Worm (Caenorhabditis elegans) whole organism, midembryonic: Measurements from ENCODE around the gene cam-1.

Experiments
- T22C8.4 ChIP-seq: fragments of 200-800 bp; sonication (Bioruptor generic); IDR thresholded peaks from 2 replicates; pipeline ENCODE4 v1.3.6; 2022; ENCODE audit warnings: missing genetic modification characterization, missing compliant biosample characterization
- cog-1 ChIP-seq: sonication (generic microtip); optimal IDR thresholded peaks from 2 replicates; lab custom pipeline; 2016; ENCODE audit warnings: missing genetic modification characterization, missing compliant biosample characterization
- flt-1 ChIP-seq: fragments of 200-800 bp; sonication (Bioruptor generic); IDR thresholded peaks from 2 replicates; pipeline ENCODE4 v1.3.6; 2022; ENCODE audit warnings: missing genetic modification characterization, missing compliant biosample characterization
- klf-2 ChIP-seq: fragments of 200-800 bp; sonication (Bioruptor generic); conservative IDR thresholded peaks from 2 replicates; pipeline ENCODE4 v1.3.6; 2022; ENCODE audit warnings: missing genetic modification reagents, missing genetic modification characterization, missing compliant biosample characterization
- med-1 ChIP-seq: sonication (generic microtip); optimal IDR thresholded peaks from 2 replicates; lab custom pipeline; 2017; ENCODE audit warnings: missing genetic modification characterization, mild to moderate bottlenecking, missing compliant biosample characterization, antibody characterized with exemption, missing genetic modification reagents; ENCODE audit not compliant: insufficient read depth
- ref-1 ChIP-seq: fragments of 200-800 bp; sonication (Bioruptor generic); conservative IDR thresholded peaks from 2 replicates; pipeline ENCODE4 v1.3.6; 2022; ENCODE audit warnings: missing genetic modification reagents, missing genetic modification characterization, missing compliant biosample characterization
- tab-1 ChIP-seq: fragments of 200-800 bp; sonication (Bioruptor generic); IDR thresholded peaks from 2 replicates; pipeline ENCODE4 v1.3.6; 2022; ENCODE audit warnings: missing genetic modification characterization, missing compliant biosample characterization
- ztf-23 ChIP-seq: fragments of 200-800 bp; sonication (Bioruptor generic); IDR thresholded peaks from 2 replicates; pipeline ENCODE4 v1.3.6; 2022; ENCODE audit warnings: missing genetic modification reagents, missing genetic modification characterization, missing compliant biosample characterization
- ztf-29 ChIP-seq: fragments of 200-800 bp; sonication (Bioruptor generic); IDR thresholded peaks from 2 replicates; pipeline ENCODE4 v1.3.6; 2022; ENCODE audit warnings: missing genetic modification reagents, missing genetic modification characterization, missing compliant biosample characterization

The cam-1 gene

DNA sequence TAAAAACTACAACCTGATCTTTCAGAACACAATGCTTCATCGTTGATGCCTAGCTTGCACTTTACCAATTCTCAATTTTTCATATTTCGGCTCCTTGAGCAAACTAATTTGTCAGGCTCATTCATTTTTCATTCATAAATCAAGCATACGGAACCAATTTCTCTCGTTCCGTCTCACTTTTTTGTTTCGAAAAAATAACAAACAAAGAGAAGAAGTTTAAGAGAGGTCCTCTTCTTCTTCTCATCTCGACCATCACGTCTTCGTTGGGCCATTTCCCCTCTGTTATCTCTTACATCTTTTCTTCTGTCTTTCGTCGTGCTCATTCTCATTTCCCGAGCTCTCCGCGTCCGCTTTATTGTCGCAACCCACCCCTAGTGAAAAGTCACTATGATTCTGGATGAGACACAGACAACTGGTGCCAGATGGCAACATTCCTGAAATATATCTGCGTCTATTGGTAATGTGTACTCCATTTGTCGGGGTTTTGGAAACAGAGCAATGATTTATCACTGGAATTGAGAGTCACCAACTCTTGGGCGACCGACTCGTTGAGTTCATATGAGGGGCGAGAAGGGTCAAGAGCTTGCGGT, 45.3 kb downstream of the cam-1 start:
- no peak for TF ChIP-seq ref-1 (GFP tag; lab: Robert Waterston, UW)
- TF ChIP-seq tab-1 (GFP tag; lab: Robert Waterston, UW): no peak
- no peak for TF ChIP-seq med-1 (GFP tag; lab: Kevin White, UChicago)
- no peak for TF ChIP-seq ztf-23 (GFP tag; lab: Robert Waterston, UW)
- no peak for TF ChIP-seq flt-1 (GFP tag; lab: Robert Waterston, UW)
- TF ChIP-seq ztf-29 (GFP tag; lab: Robert Waterston, UW): no peak
- no peak for TF ChIP-seq cog-1 (tag; lab: Kevin White, UChicago)
- no peak for TF ChIP-seq klf-2
- TF ChIP-seq T22C8.4 (GFP tag; lab: Robert Waterston, UW): no peak

DNA sequence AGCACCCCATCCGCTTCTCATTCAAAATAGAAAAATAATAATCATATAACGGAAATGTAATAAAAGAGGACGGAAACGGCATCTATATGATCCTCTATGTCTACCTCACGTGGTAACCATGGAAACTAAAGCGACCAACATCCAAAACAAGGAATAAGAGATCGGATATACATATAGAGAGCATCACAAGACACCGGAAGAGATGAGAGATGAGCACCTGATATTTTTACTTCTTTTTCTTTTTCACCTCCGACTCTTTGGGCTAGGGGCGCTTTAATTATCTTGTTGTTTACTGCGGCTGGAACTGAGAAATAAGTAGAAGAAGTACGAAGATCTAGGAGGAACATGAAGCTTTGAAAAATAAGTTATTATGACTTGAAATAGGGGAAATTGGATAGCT, 46.3 kb downstream of the cam-1 start:
- TF ChIP-seq ztf-29 (GFP tag; lab: Robert Waterston, UW): no peak
- no peak for TF ChIP-seq T22C8.4 (GFP tag; lab: Robert Waterston, UW)
- no peak for TF ChIP-seq cog-1 (tag; lab: Kevin White, UChicago)
- no peak for TF ChIP-seq tab-1 (GFP tag; lab: Robert Waterston, UW)
- TF ChIP-seq ztf-23 (GFP tag; lab: Robert Waterston, UW): no peak
- TF ChIP-seq ref-1 (GFP tag; lab: Robert Waterston, UW): no peak
- no peak for TF ChIP-seq flt-1 (GFP tag; lab: Robert Waterston, UW)
- TF ChIP-seq klf-2: no peak
- TF ChIP-seq med-1 (GFP tag; lab: Kevin White, UChicago): no peak

DNA sequence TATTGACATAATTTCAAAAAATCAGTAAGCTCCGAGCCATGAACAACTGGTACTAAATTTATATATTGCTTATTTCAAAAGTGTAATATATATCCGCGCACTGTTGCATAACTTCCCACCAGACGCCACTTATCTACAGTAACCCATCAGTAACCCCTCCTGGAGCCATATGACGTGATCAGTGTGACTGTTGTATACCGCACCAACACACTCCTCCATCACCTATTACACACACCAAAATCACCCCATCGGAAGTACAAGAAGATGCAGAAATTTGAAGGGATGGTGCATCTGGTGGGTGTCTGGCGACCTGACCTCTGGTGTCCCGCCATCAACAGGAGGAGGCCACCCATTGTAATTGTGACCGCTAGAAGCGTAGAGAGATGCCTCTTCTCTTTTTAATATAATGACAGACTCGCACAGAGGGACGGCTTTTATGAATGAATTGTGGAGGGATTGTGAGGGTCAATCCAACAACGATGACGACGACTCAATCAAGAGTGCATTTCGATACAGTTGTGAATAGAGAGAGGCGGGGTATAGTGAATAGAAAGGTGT, 47.2 kb downstream of the cam-1 start:
- no peak for TF ChIP-seq med-1 (GFP tag; lab: Kevin White, UChicago)
- no peak for TF ChIP-seq ref-1 (GFP tag; lab: Robert Waterston, UW)
- no peak for TF ChIP-seq ztf-23 (GFP tag; lab: Robert Waterston, UW)
- TF ChIP-seq T22C8.4 (GFP tag; lab: Robert Waterston, UW): no peak
- TF ChIP-seq klf-2: no peak
- TF ChIP-seq tab-1 (GFP tag; lab: Robert Waterston, UW): no peak
- TF ChIP-seq flt-1 (GFP tag; lab: Robert Waterston, UW): no peak
- TF ChIP-seq ztf-29 (GFP tag; lab: Robert Waterston, UW): no peak
- no peak for TF ChIP-seq cog-1 (tag; lab: Kevin White, UChicago)

DNA sequence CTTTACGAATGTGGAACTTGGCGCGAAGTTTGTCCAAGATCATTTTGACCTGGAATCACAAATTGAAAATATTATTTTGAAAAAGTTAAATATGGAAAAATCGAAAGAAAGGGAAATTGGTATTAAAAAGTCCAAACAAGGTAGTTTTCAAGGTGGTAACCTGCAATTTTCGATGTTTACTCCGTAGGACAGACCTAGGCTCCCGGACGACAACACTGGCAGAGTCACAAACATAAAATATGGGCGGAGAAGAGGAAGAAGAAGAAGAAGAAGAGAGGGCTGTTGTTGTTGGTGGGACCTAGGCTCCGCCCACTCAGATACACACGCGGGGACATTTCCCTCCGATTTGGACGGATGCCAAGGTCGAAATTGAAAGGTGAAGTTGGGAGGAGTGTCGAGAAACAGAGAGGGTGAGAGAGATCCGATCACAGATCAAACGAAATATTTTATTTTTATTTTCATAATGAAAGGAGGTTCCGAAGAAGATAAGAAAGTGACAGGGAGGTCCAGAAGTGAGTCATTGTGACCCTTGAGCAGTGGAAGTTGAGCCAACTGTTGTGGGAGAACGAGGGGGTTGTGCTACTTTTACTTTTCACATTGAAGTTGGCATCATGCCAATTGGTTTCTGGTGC, 48.1 kb downstream of the cam-1 start, which contains the start of gene aqp-2:
Gene aqp-2 (minus strand): TSS at position 51 of the 632 bp plus-strand sequence.
- TF ChIP-seq med-1 (GFP tag; lab: Kevin White, UChicago) (no peak), ztf-23 (GFP tag; lab: Robert Waterston, UW) (no peak), ztf-29 (GFP tag; lab: Robert Waterston, UW) (no peak), ref-1 (GFP tag; lab: Robert Waterston, UW) (no peak)

DNA sequence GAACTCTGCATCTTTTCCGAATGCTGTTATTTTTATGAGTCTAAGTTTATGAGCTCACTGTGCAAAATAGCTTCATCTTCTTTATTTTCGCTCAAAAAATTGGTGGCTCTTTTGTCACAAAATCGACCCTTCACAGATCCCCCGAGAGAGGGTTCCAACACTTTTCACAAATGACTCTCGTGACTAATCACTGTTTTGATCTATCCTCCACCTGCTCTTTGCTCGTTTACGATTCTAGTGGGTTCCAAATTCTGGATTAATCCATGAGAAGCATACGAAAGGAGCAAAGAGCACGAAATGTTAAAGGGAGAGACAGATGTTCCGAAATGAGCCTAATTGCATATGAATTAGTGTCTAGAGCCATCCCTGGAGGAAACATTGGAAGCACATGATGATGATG, 48.7 kb downstream of the cam-1 start:
- no peak for TF ChIP-seq ztf-23 (GFP tag; lab: Robert Waterston, UW)
- TF ChIP-seq klf-2: no peak
- TF ChIP-seq med-1 (GFP tag; lab: Kevin White, UChicago): no peak

DNA sequence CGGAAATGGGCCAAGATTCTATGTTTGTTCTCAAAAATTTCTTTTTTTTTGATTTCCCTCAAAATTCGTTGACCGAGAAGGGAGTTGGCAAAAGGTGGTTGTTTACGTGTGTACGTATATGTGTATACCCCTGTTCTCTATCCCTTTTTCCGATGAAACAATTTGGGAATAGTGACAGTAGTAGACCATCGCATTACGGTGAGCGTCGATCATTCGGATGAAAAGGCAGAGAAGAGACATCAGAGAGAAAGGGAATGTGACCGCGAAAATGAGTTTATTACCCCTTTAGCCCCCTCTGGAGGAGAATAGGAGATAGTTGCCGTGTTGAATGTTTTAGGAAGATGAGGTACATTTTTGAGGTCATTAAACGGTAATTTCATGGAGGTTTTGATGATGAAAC, 50.1 kb downstream of the cam-1 start:
- TF ChIP-seq ztf-23 (GFP tag; lab: Robert Waterston, UW) (no peak), ztf-29 (GFP tag; lab: Robert Waterston, UW) (no peak), cog-1 (tag; lab: Kevin White, UChicago) (no peak), ref-1 (GFP tag; lab: Robert Waterston, UW) (no peak), flt-1 (GFP tag; lab: Robert Waterston, UW) (no peak)

DNA sequence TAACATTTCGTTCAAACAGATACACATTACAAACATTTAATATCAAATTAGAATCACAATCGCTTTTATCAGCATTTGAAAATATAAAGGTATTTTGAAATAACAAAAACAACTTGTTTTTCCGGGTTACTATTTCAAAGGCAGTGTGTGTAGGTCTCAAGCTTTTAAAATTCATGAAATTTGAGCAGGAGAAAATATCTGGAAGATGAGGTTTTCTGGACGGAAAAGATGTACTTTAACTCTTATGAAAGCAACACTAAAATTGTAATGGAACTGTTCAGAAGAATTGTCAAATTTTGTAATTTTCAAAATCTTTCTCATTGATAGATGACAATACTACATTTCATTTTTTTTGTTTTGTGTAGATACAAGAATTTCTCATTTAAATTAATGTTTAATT, 51.5 kb downstream of the cam-1 start:
- TF ChIP-seq klf-2: no peak
- TF ChIP-seq tab-1 (GFP tag; lab: Robert Waterston, UW): no peak
- no peak for TF ChIP-seq T22C8.4 (GFP tag; lab: Robert Waterston, UW)
- TF ChIP-seq cog-1 (tag; lab: Kevin White, UChicago): no peak
- 0 out of 2 replicates have a peak, but pooled peaks have one; percentile 42 for TF ChIP-seq ztf-23 (GFP tag; lab: Robert Waterston, UW)
- no peak; the same call in 1 of the 2 replicates for TF ChIP-seq flt-1 (GFP tag; lab: Robert Waterston, UW)
- no peak for TF ChIP-seq med-1 (GFP tag; lab: Kevin White, UChicago)
- no peak for TF ChIP-seq ztf-29 (GFP tag; lab: Robert Waterston, UW)

DNA sequence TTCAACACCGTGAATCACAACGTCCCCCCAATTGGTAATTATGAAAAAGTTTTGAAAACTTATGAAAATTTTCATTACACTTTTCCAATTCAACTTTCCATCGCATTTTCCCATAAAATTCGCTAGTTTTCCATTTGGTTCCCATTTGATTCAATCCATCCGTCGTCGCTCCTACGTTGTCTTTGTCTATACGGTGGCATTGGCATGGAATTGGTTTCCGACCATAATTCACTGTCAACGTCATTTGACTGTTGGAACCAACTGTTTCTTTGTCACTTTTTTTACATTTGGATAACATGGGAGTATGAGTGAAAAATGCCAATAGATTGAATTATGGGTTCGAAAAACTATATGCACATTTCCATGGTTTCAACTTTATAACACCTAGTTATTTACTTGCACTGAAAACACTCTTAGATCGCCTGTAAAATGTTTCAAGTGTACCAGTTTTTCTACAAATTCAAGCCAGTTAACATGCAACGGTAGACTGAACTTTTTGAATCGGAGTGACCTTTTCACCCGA, 52.0 kb downstream of the cam-1 start:
- no peak for TF ChIP-seq ztf-29 (GFP tag; lab: Robert Waterston, UW)
- 0 out of 2 replicates have a peak, but pooled peaks have one; percentile 11 for TF ChIP-seq T22C8.4 (GFP tag; lab: Robert Waterston, UW)
- peak; percentile 52 for TF ChIP-seq flt-1 (GFP tag; lab: Robert Waterston, UW)
- peak; percentile 9 for TF ChIP-seq cog-1 (tag; lab: Kevin White, UChicago)

DNA sequence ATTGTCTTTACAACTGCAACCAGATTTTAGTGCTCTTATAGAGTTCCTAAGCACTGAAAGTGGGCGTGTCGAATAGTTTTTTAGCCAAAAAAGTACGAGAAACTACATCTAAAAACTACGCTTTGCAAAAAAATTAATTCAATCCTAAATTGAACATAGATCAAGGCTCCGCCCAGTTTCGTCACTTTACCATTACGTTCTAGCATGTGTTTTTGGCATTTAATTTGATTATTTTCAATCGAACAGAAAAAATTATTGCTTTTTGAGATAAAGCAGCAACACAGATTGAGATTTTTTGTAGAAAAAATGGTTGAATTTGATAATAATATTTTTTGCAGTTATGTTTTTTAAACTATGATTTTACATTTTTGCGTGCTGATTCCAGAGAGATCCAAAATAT, 55.9 kb downstream of the cam-1 start, which contains the start of gene nlp-82:
Gene nlp-82 (minus strand): TSS at position 101 of the 400 bp plus-strand sequence.
- TF ChIP-seq ztf-23 (GFP tag; lab: Robert Waterston, UW): no peak
- TF ChIP-seq med-1 (GFP tag; lab: Kevin White, UChicago): no peak
- TF ChIP-seq tab-1 (GFP tag; lab: Robert Waterston, UW): no peak
- no peak for TF ChIP-seq cog-1 (tag; lab: Kevin White, UChicago)
- TF ChIP-seq klf-2: no peak
- no peak for TF ChIP-seq ref-1 (GFP tag; lab: Robert Waterston, UW)
- TF ChIP-seq flt-1 (GFP tag; lab: Robert Waterston, UW): no peak
- no peak for TF ChIP-seq ztf-29 (GFP tag; lab: Robert Waterston, UW)
- no peak for TF ChIP-seq T22C8.4 (GFP tag; lab: Robert Waterston, UW)
